Worm (Caenorhabditis elegans) whole organism, L3 larva: ENCODE results near the gene ins-1.

Experiments used
- nhr-67 ChIP-seq: fragments of 150-350 bp; optimal IDR thresholded peaks from 2 replicates; lab custom pipeline; 2014; ENCODE audit warnings: missing biosample characterization, missing genetic modification characterization
- nhr-76 ChIP-seq: fragments of 150-350 bp; sonication (generic microtip); optimal IDR thresholded peaks from 5 replicates; lab custom pipeline; 2014; ENCODE audit warnings: missing biosample characterization, missing genetic modification characterization
- ztf-11 ChIP-seq: fragments of 150-350 bp; optimal IDR thresholded peaks from 2 replicates; lab custom pipeline; 2014; ENCODE audit warnings: missing biosample characterization, missing genetic modification characterization

DNA sequence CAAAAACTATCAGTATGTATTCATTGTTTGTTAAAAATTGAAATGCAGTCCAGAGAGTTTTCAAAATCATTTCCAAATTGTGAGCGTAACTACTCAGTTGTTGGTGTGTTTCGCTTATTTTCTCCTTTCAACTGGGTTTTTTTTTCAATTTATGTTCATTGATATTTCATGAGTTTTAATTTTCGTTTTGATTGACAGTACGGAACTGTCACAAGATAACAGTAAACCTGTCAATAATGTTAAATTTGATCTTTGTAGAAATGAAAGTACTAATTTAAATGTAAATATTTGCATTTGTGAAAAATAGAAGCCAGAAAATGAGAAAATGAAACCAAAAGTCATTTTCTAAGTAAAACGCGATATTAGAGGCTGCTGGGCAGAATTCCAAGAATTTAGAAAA, 26.1 kb downstream of the ins-1 start:
- TF ChIP-seq ztf-11 (tag; lab: Kevin White, UChicago) (no peak), nhr-76 (tag; lab: Kevin White, UChicago) (no peak), nhr-67 (tag; lab: Kevin White, UChicago) (no peak)
